Worm (Caenorhabditis elegans) whole organism, late embryonic: ENCODE measurements around the gene cup-5.

ENCODE experiments used
- ceh-14 ChIP-seq: sonication (generic microtip); optimal IDR thresholded peaks from 2 replicates; lab custom pipeline; 2016; ENCODE audit warnings: missing genotype, missing genetic modification characterization, missing compliant biosample characterization
- ceh-19 ChIP-seq: fragments of 200-800 bp; sonication (Bioruptor generic); optimal IDR thresholded peaks from 2 replicates; lab custom pipeline; 2018; ENCODE audit warnings: mild to moderate bottlenecking, missing genetic modification characterization, missing compliant biosample characterization
- ceh-9 ChIP-seq: sonication (generic microtip); optimal IDR thresholded peaks from 2 replicates; lab custom pipeline; 2016; ENCODE audit warnings: mild to moderate bottlenecking, missing genetic modification characterization, inconsistent platforms, missing compliant biosample characterization
- pax-1 ChIP-seq: fragments of 150-350 bp; optimal IDR thresholded peaks from 2 replicates; lab custom pipeline; 2014; ENCODE audit warnings: missing biosample characterization, missing genetic modification characterization
- pha-2 ChIP-seq: sonication (generic microtip); optimal IDR thresholded peaks from 2 replicates; lab custom pipeline; 2017; ENCODE audit warnings: mild to moderate bottlenecking, missing genetic modification characterization, missing compliant biosample characterization
- pha-4 ChIP-seq: fragments of 150-350 bp; optimal IDR thresholded peaks from 2 replicates; lab custom pipeline; 2018; ENCODE audit warnings: missing biosample characterization, missing genetic modification reagents, missing genetic modification characterization
- pqm-1 ChIP-seq: sonication (generic microtip); optimal IDR thresholded peaks from 2 replicates; lab custom pipeline; 2016; ENCODE audit warnings: missing genetic modification characterization, missing compliant biosample characterization
- unc-86 ChIP-seq: sonication (generic microtip); optimal IDR thresholded peaks from 2 replicates; lab custom pipeline; 2016; ENCODE audit warnings: missing genetic modification characterization, missing compliant biosample characterization

- TF ChIP-seq pax-1 (tag; lab: Kevin White, UChicago) (no peak), unc-86 (tag; lab: Kevin White, UChicago) (no peak), pqm-1 (no peak), pha-4 (tag; lab: Kevin White, UChicago) (no peak), pha-2 (no peak), ceh-19 (no peak), ceh-14 (tag; lab: Kevin White, UChicago) (no peak), ceh-9 (tag; lab: Kevin White, UChicago) (no peak)
Observed at ce11 chrIII:7565247-7565646, 18.7 kb upstream of the cup-5 start, which contains the start of gene ttr-8.
